Fruit fly (Drosophila melanogaster) whole organism, embryonic: ENCODE measurements around the gene CG34179.
A peak's percentile ranks its signal among the peaks of the same experiment; 100 is the strongest.

ENCODE experiments used
- Asciz ChIP-seq: fragments of 200-800 bp; sonication (Bioruptor generic); optimal IDR thresholded peaks from 2 replicates; lab custom pipeline; 2017; ENCODE audit warnings: missing biosample characterization, mild to moderate bottlenecking, missing genetic modification characterization, missing genetic modification reagents
- CG12071 ChIP-seq: fragments of 200-800 bp; sonication (Bioruptor generic); optimal IDR thresholded peaks from 3 replicates; lab custom pipeline; 2018; ENCODE audit warnings: missing biosample characterization, mild to moderate bottlenecking, missing genetic modification characterization
- CG14860 ChIP-seq: fragments of 200-800 bp; sonication (Bioruptor generic); IDR thresholded peaks from 3 replicates; pipeline ENCODE4 v1.3.6; 2022; ENCODE audit warnings: missing biosample characterization, missing genetic modification characterization; ENCODE audit not compliant: partially characterized antibody
- CG14965 ChIP-seq: fragments of 200-800 bp; sonication (Bioruptor generic); optimal IDR thresholded peaks from 2 replicates; lab custom pipeline; 2016; ENCODE audit warnings: missing biosample characterization, missing genetic modification characterization, borderline replicate concordance
- CG15269 ChIP-seq: fragments of 200-800 bp; sonication (Bioruptor generic); optimal IDR thresholded peaks from 2 replicates; lab custom pipeline; 2018; ENCODE audit warnings: missing biosample characterization, mild to moderate bottlenecking, missing genetic modification characterization, moderate library complexity
- CG17361 ChIP-seq: fragments of 200-800 bp; sonication (Bioruptor generic); IDR thresholded peaks from 3 replicates; pipeline ENCODE4 v1.3.6; 2022; ENCODE audit warnings: missing biosample characterization, missing genetic modification characterization
- CG18262 ChIP-seq: fragments of 200-800 bp; optimal IDR thresholded peaks from 3 replicates; lab custom pipeline; 2019; ENCODE audit warnings: missing biosample characterization, mild to moderate bottlenecking, missing genetic modification characterization, moderate library complexity
- CG1832 ChIP-seq: fragments of 200-800 bp; sonication (Bioruptor generic); optimal IDR thresholded peaks from 2 replicates; lab custom pipeline; 2017; ENCODE audit warnings: missing biosample characterization, mild to moderate bottlenecking, missing genetic modification characterization, inconsistent platforms
- CG3847 ChIP-seq: fragments of 200-800 bp; sonication (Bioruptor generic); IDR thresholded peaks from 2 replicates; pipeline ENCODE4 v1.3.6; 2022; ENCODE audit warnings: missing biosample characterization, missing genetic modification characterization
- CG4282 ChIP-seq: fragments of 200-800 bp; sonication (Bioruptor generic); optimal IDR thresholded peaks from 2 replicates; lab custom pipeline; 2016; ENCODE audit warnings: missing biosample characterization, missing genetic modification characterization
- CG6683 ChIP-seq: fragments of 200-800 bp; sonication (Bioruptor generic); optimal IDR thresholded peaks from 2 replicates; lab custom pipeline; 2017; ENCODE audit warnings: missing biosample characterization, mild to moderate bottlenecking, missing genetic modification characterization, missing genetic modification reagents
- CG6854 ChIP-seq: fragments of 200-800 bp; sonication (Bioruptor generic); optimal IDR thresholded peaks from 3 replicates; lab custom pipeline; 2017; ENCODE audit warnings: missing biosample characterization, mild to moderate bottlenecking, missing genetic modification characterization
- CG8359 ChIP-seq: fragments of 200-800 bp; sonication (Bioruptor generic); optimal IDR thresholded peaks from 2 replicates; lab custom pipeline; 2017; ENCODE audit warnings: missing biosample characterization, mild to moderate bottlenecking, missing genetic modification characterization, borderline replicate concordance
- CG9932 ChIP-seq: fragments of 200-800 bp; sonication (Bioruptor generic); IDR thresholded peaks from 2 replicates; pipeline ENCODE4 v1.3.6; 2022; ENCODE audit warnings: missing biosample characterization, missing genetic modification characterization
- CrebB ChIP-seq: fragments of 200-800 bp; sonication (Bioruptor generic); optimal IDR thresholded peaks from 3 replicates; lab custom pipeline; 2018; ENCODE audit warnings: missing biosample characterization, mild to moderate bottlenecking, missing genetic modification characterization
- Dfd ChIP-seq, 2 experiments: fragments of >200 bp; optimal IDR thresholded peaks; 2 replicates each; lab custom pipeline; 2017; ENCODE audit warnings: missing biosample characterization in 2 of 2, missing genetic modification characterization in 2 of 2
- H2.0 ChIP-seq: fragments of 200-800 bp; sonication (Bioruptor generic); IDR thresholded peaks from 2 replicates; pipeline ENCODE4 v1.3.6; 2022; ENCODE audit warnings: missing biosample characterization, missing genetic modification characterization
- HLH3B ChIP-seq: fragments of 200-800 bp; sonication (Bioruptor generic); IDR thresholded peaks from 2 replicates; pipeline ENCODE4 v1.3.6; 2022; ENCODE audit warnings: missing biosample characterization, missing genetic modification characterization
- Hand ChIP-seq: fragments of 200-800 bp; sonication (Bioruptor generic); optimal IDR thresholded peaks from 2 replicates; lab custom pipeline; 2017; ENCODE audit warnings: mild to moderate bottlenecking, missing biosample characterization, missing genetic modification reagents, missing genetic modification characterization
- Hr3 ChIP-seq: fragments of 200-800 bp; sonication (Bioruptor generic); optimal IDR thresholded peaks from 3 replicates; lab custom pipeline; 2016; ENCODE audit warnings: missing biosample characterization, missing genetic modification characterization
- Hsf ChIP-seq: fragments of 200-800 bp; sonication (Bioruptor generic); optimal IDR thresholded peaks from 3 replicates; lab custom pipeline; 2016; ENCODE audit warnings: missing biosample characterization, missing genetic modification characterization
- MESR4 ChIP-seq: fragments of 200-800 bp; sonication (Bioruptor generic); optimal IDR thresholded peaks from 2 replicates; lab custom pipeline; 2018; ENCODE audit warnings: missing biosample characterization, mild to moderate bottlenecking, missing genetic modification characterization, moderate library complexity
- Med ChIP-seq: fragments of 200-800 bp; sonication (Bioruptor generic); peaks from one replicate; lab custom pipeline; 2016; ENCODE audit warnings: missing biosample characterization, missing genetic modification characterization, mild to moderate bottlenecking, inconsistent platforms, moderate library complexity
- Opbp ChIP-seq: fragments of 200-800 bp; sonication (Bioruptor generic); IDR thresholded peaks from 3 replicates; pipeline ENCODE4 v1.3.6; 2022; ENCODE audit warnings: missing biosample characterization, missing genetic modification characterization; ENCODE audit not compliant: partially characterized antibody
- Vsx1 ChIP-seq: fragments of 200-800 bp; sonication (Bioruptor generic); optimal IDR thresholded peaks from 2 replicates; lab custom pipeline; 2017; ENCODE audit warnings: missing biosample characterization, mild to moderate bottlenecking, missing genetic modification characterization, missing genetic modification reagents
- al ChIP-seq: fragments of 200-800 bp; sonication (Bioruptor generic); IDR thresholded peaks from 2 replicates; pipeline ENCODE4 v1.3.6; 2022; ENCODE audit warnings: missing biosample characterization, missing genetic modification characterization
- amos ChIP-seq: fragments of 200-800 bp; sonication (Bioruptor generic); IDR thresholded peaks from 2 replicates; pipeline ENCODE4 v1.3.6; 2022; ENCODE audit warnings: missing biosample characterization, missing genetic modification characterization; ENCODE audit not compliant: partially characterized antibody
- ato ChIP-seq: fragments of 200-800 bp; sonication (Bioruptor generic); IDR thresholded peaks from 2 replicates; pipeline ENCODE4 v1.3.6; 2022; ENCODE audit warnings: missing biosample characterization, missing genetic modification characterization; ENCODE audit not compliant: partially characterized antibody
- bcd ChIP-seq: fragments of 200-800 bp; sonication (Bioruptor generic); optimal IDR thresholded peaks from 2 replicates; lab custom pipeline; 2017; ENCODE audit warnings: missing biosample characterization, mild to moderate bottlenecking, missing genetic modification characterization
- br ChIP-seq: fragments of >200 bp; optimal IDR thresholded peaks from 2 replicates; lab custom pipeline; 2017
- caup ChIP-seq: fragments of 200-800 bp; sonication (Bioruptor generic); optimal IDR thresholded peaks from 3 replicates; lab custom pipeline; 2017; ENCODE audit warnings: missing biosample characterization, mild to moderate bottlenecking, missing genetic modification characterization, moderate library complexity; ENCODE audit not compliant: severe bottlenecking
- crc ChIP-seq: fragments of 200-800 bp; sonication (Bioruptor generic); optimal IDR thresholded peaks from 2 replicates; lab custom pipeline; 2016; ENCODE audit warnings: missing biosample characterization, missing genetic modification characterization
- dati ChIP-seq: fragments of 200-800 bp; sonication (Bioruptor generic); IDR thresholded peaks from 2 replicates; pipeline ENCODE4 v1.3.6; 2022; ENCODE audit warnings: missing biosample characterization, missing genetic modification characterization
- dmrt11E ChIP-seq: fragments of 200-800 bp; sonication (Bioruptor generic); optimal IDR thresholded peaks from 3 replicates; lab custom pipeline; 2018; ENCODE audit warnings: missing biosample characterization, mild to moderate bottlenecking, missing genetic modification characterization, moderate library complexity
- dysf ChIP-seq: fragments of 200-800 bp; sonication (Bioruptor generic); IDR thresholded peaks from 3 replicates; pipeline ENCODE4 v1.3.6; 2022; ENCODE audit warnings: missing biosample characterization, missing genetic modification characterization
- grau ChIP-seq: fragments of 200-800 bp; optimal IDR thresholded peaks from 3 replicates; lab custom pipeline; 2019; ENCODE audit warnings: missing biosample characterization, mild to moderate bottlenecking, missing genetic modification characterization, moderate library complexity
- ham ChIP-seq: fragments of 200-800 bp; sonication (Bioruptor generic); IDR thresholded peaks from 2 replicates; pipeline ENCODE4 v1.3.6; 2022; ENCODE audit warnings: missing biosample characterization, missing genetic modification characterization
- insv ChIP-seq, 2 experiments: fragments of 200-800 bp; sonication (Bioruptor generic); optimal IDR thresholded peaks; 3 replicates each; lab custom pipeline; 2016 to 2018; ENCODE audit warnings: missing biosample characterization in 2 of 2, missing genetic modification characterization in 2 of 2
- lilli ChIP-seq: fragments of 200-800 bp; sonication (Bioruptor generic); optimal IDR thresholded peaks from 3 replicates; lab custom pipeline; 2016; ENCODE audit warnings: missing biosample characterization, missing genetic modification characterization
- nerfin-2 ChIP-seq: fragments of 200-800 bp; sonication (Bioruptor generic); IDR thresholded peaks from 2 replicates; pipeline ENCODE4 v1.3.6; 2022; ENCODE audit warnings: missing biosample characterization, missing genetic modification characterization; ENCODE audit not compliant: partially characterized antibody
- org-1 ChIP-seq: fragments of 200-800 bp; sonication (Bioruptor generic); optimal IDR thresholded peaks from 2 replicates; lab custom pipeline; 2017; ENCODE audit warnings: missing biosample characterization, missing genetic modification characterization
- p53 ChIP-seq: fragments of 200-800 bp; sonication (Bioruptor generic); optimal IDR thresholded peaks from 2 replicates; lab custom pipeline; 2016; ENCODE audit warnings: missing biosample characterization, missing genetic modification characterization
- pum ChIP-seq: fragments of 200-800 bp; sonication (Bioruptor generic); optimal IDR thresholded peaks from 2 replicates; lab custom pipeline; 2016; ENCODE audit warnings: missing biosample characterization, missing genetic modification characterization
- scrt ChIP-seq: fragments of 200-800 bp; sonication (Bioruptor generic); optimal IDR thresholded peaks from 2 replicates; lab custom pipeline; 2018; ENCODE audit warnings: missing biosample characterization, mild to moderate bottlenecking, missing genetic modification characterization, moderate library complexity
- slp2 ChIP-seq: fragments of 200-800 bp; sonication (Bioruptor generic); optimal IDR thresholded peaks from 2 replicates; lab custom pipeline; 2016; ENCODE audit warnings: missing biosample characterization, missing genetic modification characterization
- stc ChIP-seq: fragments of 200-800 bp; sonication (Bioruptor generic); IDR thresholded peaks from 2 replicates; pipeline ENCODE4 v1.3.6; 2022; ENCODE audit warnings: missing biosample characterization, missing genetic modification characterization
- tgo ChIP-seq: fragments of 200-800 bp; sonication (Bioruptor generic); IDR thresholded peaks from 3 replicates; pipeline ENCODE4 v1.3.6; 2022; ENCODE audit warnings: missing biosample characterization, missing genetic modification characterization
- tio ChIP-seq: fragments of 200-800 bp; sonication (Bioruptor generic); optimal IDR thresholded peaks from 2 replicates; lab custom pipeline; 2017; ENCODE audit warnings: missing biosample characterization, missing genetic modification characterization, inconsistent platforms
- tll ChIP-seq, 2 experiments: fragments of 200-800 bp in 1 of 2; fragments of >200 bp in 1 of 2; sonication (Bioruptor generic) in 1 of 2; optimal IDR thresholded peaks; 2 replicates each; lab custom pipeline; 2017 to 2019; ENCODE audit warnings: missing biosample characterization in 2 of 2, missing genetic modification characterization in 2 of 2, mild to moderate bottlenecking in 1 of 2, moderate library complexity in 1 of 2
- tna ChIP-seq: fragments of 200-800 bp; sonication (Bioruptor generic); IDR thresholded peaks from 2 replicates; pipeline ENCODE4 v1.3.6; 2022; ENCODE audit warnings: missing biosample characterization, missing genetic modification characterization; ENCODE audit not compliant: partially characterized antibody
- zen2 ChIP-seq: fragments of 200-800 bp; sonication (Bioruptor generic); IDR thresholded peaks from 3 replicates; pipeline ENCODE4 v1.3.6; 2022; ENCODE audit warnings: missing biosample characterization, missing genetic modification characterization; ENCODE audit not compliant: partially characterized antibody

CG34179 gene

DNA sequence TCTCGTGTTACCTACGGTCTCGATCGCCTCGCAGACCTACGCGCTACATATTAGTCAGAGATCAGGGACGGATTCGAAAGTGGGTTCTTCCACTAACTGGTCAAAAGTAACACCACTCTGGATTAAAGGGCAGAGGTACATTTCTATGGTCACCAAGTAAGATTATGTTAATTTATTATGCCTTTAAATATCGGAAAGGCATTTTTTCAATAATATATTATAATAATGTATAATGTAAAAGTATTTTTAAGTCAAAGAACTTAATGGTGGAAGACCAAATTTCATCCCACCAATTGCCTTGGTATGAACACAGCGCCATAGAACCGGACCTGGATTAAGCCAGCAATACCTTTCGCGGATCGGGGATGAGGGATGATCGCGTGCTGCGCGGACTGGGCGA, 25.7 kb downstream of the CG34179 start (continued):
- TF ChIP-seq dysf (GFP tag; lab: Robert Waterston, UW): 0 out of 3 replicates have a peak, but pooled peaks have one; percentile 9
- TF ChIP-seq Hr3 (GFP tag; lab: Kevin White, UChicago): no peak
- no peak for TF ChIP-seq Med (GFP tag; lab: Kevin White, UChicago)
- TF ChIP-seq insv (GFP tag; optimal IDR thresholded peaks at IDR 0.05; lab: Kevin White, UChicago): no peak
- no peak for TF ChIP-seq CG15269 (tag; lab: Kevin White, UChicago)
- TF ChIP-seq Opbp: no peak
- no peak for TF ChIP-seq CG4282 (GFP tag; lab: Kevin White, UChicago)
- TF ChIP-seq p53 (GFP tag; lab: Kevin White, UChicago): no peak
- TF ChIP-seq dati (GFP tag; lab: Robert Waterston, UW): no peak
- no peak for TF ChIP-seq CrebB
- TF ChIP-seq br (lab: Kevin White, UChicago): no peak
- TF ChIP-seq slp2 (GFP tag; lab: Kevin White, UChicago): no peak
- no peak for TF ChIP-seq CG6683 (GFP tag; lab: Kevin White, UChicago)
- TF ChIP-seq CG6854 (GFP tag; lab: Kevin White, UChicago): no peak
- no peak for TF ChIP-seq CG14965 (GFP tag; lab: Kevin White, UChicago)
- TF ChIP-seq CG18262: peak; percentile 71
- TF ChIP-seq scrt (GFP tag; lab: Kevin White, UChicago): no peak
- no peak for TF ChIP-seq CG3847 (GFP tag; lab: Robert Waterston, UW)
- TF ChIP-seq org-1 (GFP tag; lab: Kevin White, UChicago): no peak
- TF ChIP-seq Vsx1: no peak
- no peak for TF ChIP-seq MESR4 (GFP tag; lab: Kevin White, UChicago)
- TF ChIP-seq lilli (GFP tag; lab: Kevin White, UChicago): no peak
- no peak for TF ChIP-seq tna (GFP tag; lab: Robert Waterston, UW)
- no peak for TF ChIP-seq tgo
- no peak for TF ChIP-seq ato (GFP tag; lab: Robert Waterston, UW)
- no peak for TF ChIP-seq caup (GFP tag; lab: Kevin White, UChicago)
- no peak for TF ChIP-seq Hand
- TF ChIP-seq bcd (GFP tag; lab: Kevin White, UChicago): no peak
- no peak for TF ChIP-seq ham (GFP tag; lab: Robert Waterston, UW)
- TF ChIP-seq pum: no peak
- TF ChIP-seq Asciz (GFP tag; lab: Kevin White, UChicago): no peak
- no peak for TF ChIP-seq CG1832
- TF ChIP-seq Hsf (GFP tag; lab: Kevin White, UChicago): no peak
- TF ChIP-seq nerfin-2: no peak
- TF ChIP-seq CG9932: no peak
- TF ChIP-seq amos: no peak
- TF ChIP-seq tio: no peak
- TF ChIP-seq zen2: no peak
- TF ChIP-seq CG12071 (GFP tag; lab: Kevin White, UChicago): no peak
- TF ChIP-seq tll (GFP tag; optimal IDR thresholded peaks at IDR 0.05; lab: Kevin White, UChicago): no peak
- TF ChIP-seq stc: no peak
- peak; percentile 13 for TF ChIP-seq dmrt11E
- no peak for TF ChIP-seq crc (GFP tag; lab: Kevin White, UChicago)
- TF ChIP-seq H2.0 (GFP tag; lab: Robert Waterston, UW): no peak
- TF ChIP-seq CG14860 (GFP tag; lab: Robert Waterston, UW): no peak
- no peak for TF ChIP-seq al (GFP tag; lab: Robert Waterston, UW)
- TF ChIP-seq HLH3B (GFP tag; lab: Robert Waterston, UW): no peak
- TF ChIP-seq grau (tag; lab: Kevin White, UChicago): no peak
- peak; percentile 61 for TF ChIP-seq CG17361 (GFP tag; lab: Robert Waterston, UW)
- TF ChIP-seq CG8359 (GFP tag; lab: Kevin White, UChicago): peak; percentile 6
- no peak for TF ChIP-seq Dfd (GFP tag; optimal IDR thresholded peaks at IDR 0.05; lab: Kevin White, UChicago)
